Worm (Caenorhabditis elegans) whole organism, young adult: Measurements from ENCODE around the gene T01G5.8.

Experiments used
- F55B11.4 ChIP-seq: sonication (generic microtip); optimal IDR thresholded peaks from 2 replicates; lab custom pipeline; 2016; ENCODE audit warnings: missing compliant biosample characterization, missing genetic modification characterization, borderline replicate concordance; ENCODE audit not compliant: insufficient read depth
- Y53G8AR.9 ChIP-seq: fragments of 200-800 bp; sonication (Bioruptor generic); conservative IDR thresholded peaks from 2 replicates; pipeline ENCODE4 v1.3.6; 2022; ENCODE audit warnings: missing genetic modification reagents, missing genetic modification characterization, missing compliant biosample characterization
- aptf-3 ChIP-seq: fragments of 200-800 bp; sonication (Bioruptor generic); IDR thresholded peaks from 2 replicates; pipeline ENCODE4 v1.3.6; 2022; ENCODE audit warnings: missing genetic modification characterization, missing compliant biosample characterization
- dpff-1 ChIP-seq: sonication (generic microtip); optimal IDR thresholded peaks from 2 replicates; lab custom pipeline; 2017; ENCODE audit warnings: mild to moderate bottlenecking, missing genetic modification characterization, missing compliant biosample characterization
- nhr-27 ChIP-seq: fragments of 200-800 bp; sonication (Bioruptor generic); optimal IDR thresholded peaks from 2 replicates; lab custom pipeline; 2018; ENCODE audit warnings: mild to moderate bottlenecking, missing genetic modification characterization, moderate library complexity, missing compliant biosample characterization
- sdz-38 ChIP-seq: sonication (generic microtip); optimal IDR thresholded peaks from 2 replicates; lab custom pipeline; 2016; ENCODE audit warnings: missing genotype, missing genetic modification characterization, missing compliant biosample characterization
- snpc-1.3 ChIP-seq: sonication (generic microtip); optimal IDR thresholded peaks from 2 replicates; lab custom pipeline; 2017; ENCODE audit warnings: missing genetic modification characterization, mild to moderate bottlenecking, missing compliant biosample characterization, antibody characterized with exemption, moderate library complexity, missing genotype, missing genetic modification reagents; ENCODE audit not compliant: insufficient read depth
- tbp1 ChIP-seq: fragments of 200-800 bp; sonication (Bioruptor generic); optimal IDR thresholded peaks from 2 replicates; lab custom pipeline; 2018; ENCODE audit warnings: mild to moderate bottlenecking, missing genetic modification characterization, missing compliant biosample characterization
- unc-62 ChIP-seq: fragments of 150-350 bp; optimal IDR thresholded peaks from 2 replicates; lab custom pipeline; 2014; ENCODE audit warnings: missing biosample characterization, missing genetic modification reagents, missing genetic modification characterization

- no peak for TF ChIP-seq nhr-27 (tag; lab: Kevin White, UChicago)
- TF ChIP-seq dpff-1 (tag; lab: Kevin White, UChicago) = no peak
- no peak for TF ChIP-seq Y53G8AR.9
- no peak for TF ChIP-seq snpc-1.3 (tag; lab: Kevin White, UChicago)
- TF ChIP-seq F55B11.4 (tag; lab: Kevin White, UChicago) = no peak
- TF ChIP-seq unc-62 = no peak
- no peak for TF ChIP-seq aptf-3
- TF ChIP-seq tbp1 (GFP tag; lab: Kevin White, UChicago) = no peak
- no peak for TF ChIP-seq sdz-38 (tag; lab: Kevin White, UChicago)
Measured at ce11 chrV:15127955-15128354, 11.9 kb downstream of the T01G5.8 start, which contains the start of gene srr-7.
